Fruit fly (Drosophila melanogaster): ENCODE measurements around the gene CG14301.

Gene CG14301

DNA sequence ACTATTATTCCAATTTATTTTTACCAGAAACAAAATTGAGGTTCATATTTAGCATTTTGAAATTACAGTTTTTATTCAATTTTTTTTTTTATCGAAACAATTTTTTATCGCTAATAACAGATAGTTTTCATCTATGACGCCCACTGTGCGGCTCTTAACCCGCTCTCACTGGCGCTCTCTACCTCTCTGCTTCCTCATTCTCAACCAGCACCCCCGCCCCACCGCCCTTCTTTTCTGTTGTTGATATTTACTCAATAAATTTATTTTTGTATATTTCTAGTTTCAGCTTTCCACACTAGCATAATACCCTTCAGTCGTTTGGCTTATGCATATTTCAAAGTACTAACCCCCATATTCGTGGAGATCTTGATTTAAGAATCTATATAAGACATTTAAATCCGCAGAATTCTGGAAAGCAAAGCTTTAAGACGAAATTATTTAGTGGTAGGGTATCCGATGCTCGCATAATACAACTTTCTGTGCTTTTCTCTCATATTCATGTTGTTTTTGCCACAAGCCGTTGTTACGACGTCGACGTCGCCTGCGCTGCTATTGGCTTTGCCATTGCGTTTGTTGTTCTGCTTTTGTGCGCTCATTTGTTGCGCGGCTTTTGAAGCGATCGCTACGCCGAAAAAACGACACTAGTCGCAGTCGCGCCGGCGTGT lies 57.2 kb downstream of the CG14301 start (continued):
- TF ChIP-seq Vsx1 (GFP tag; optimal IDR thresholded peaks at IDR 0.05) = peak; percentile 95
- TF ChIP-seq CG7928 (GFP tag; optimal IDR thresholded peaks at IDR 0.05) = peak; percentile 76
- TF ChIP-seq Camta (GFP tag; optimal IDR thresholded peaks at IDR 0.05) = peak; percentile 97
- TF ChIP-seq bbx (GFP tag; IDR thresholded peaks at IDR 0.05; ENCODE audit: partially characterized antibody) = peak; percentile 34; the same call in 1 of the 2 replicates
- TF ChIP-seq CG13296 (GFP tag; optimal IDR thresholded peaks at IDR 0.05) = peak; percentile 95
- TF ChIP-seq CG11560 (tag; IDR thresholded peaks at IDR 0.05) = peak; percentile 85
- TF ChIP-seq Dref (GFP tag; IDR thresholded peaks at IDR 0.05) = peak; percentile 44
- TF ChIP-seq CTCF (GFP tag; optimal IDR thresholded peaks at IDR 0.05) = peak; percentile 63
- 0 out of 3 replicates have a peak, but pooled peaks have one; percentile 43 for TF ChIP-seq knrl (GFP tag; IDR thresholded peaks at IDR 0.05; ENCODE audit: partially characterized antibody)
- TF ChIP-seq twi (tag; optimal IDR thresholded peaks at IDR 0.05) = peak; percentile 94
- TF ChIP-seq ind (GFP tag; optimal IDR thresholded peaks at IDR 0.05) = peak; percentile 95
- peak; percentile 94 for TF ChIP-seq CG12155 (GFP tag; optimal IDR thresholded peaks at IDR 0.05)
- peak; percentile 94 for TF ChIP-seq HLH3B (GFP tag; IDR thresholded peaks at IDR 0.05)
- TF ChIP-seq dimm (GFP tag; IDR thresholded peaks at IDR 0.05) = peak; percentile 78
- peak; percentile 97 for TF ChIP-seq fd96Cb (tag; optimal IDR thresholded peaks at IDR 0.05)
- TF ChIP-seq CG8281 (tag; optimal IDR thresholded peaks at IDR 0.05) = peak; percentile 89
- peak; percentile 69 for TF ChIP-seq pros (GFP tag; optimal IDR thresholded peaks at IDR 0.05)
- peak; percentile 84 for TF ChIP-seq E2f2 (GFP tag; IDR thresholded peaks at IDR 0.05)
- TF ChIP-seq gce (GFP tag; IDR thresholded peaks at IDR 0.05) = peak; percentile 90
- TF ChIP-seq Ravus (GFP tag; IDR thresholded peaks at IDR 0.05) = peak; percentile 84
- TF ChIP-seq CG12659 (GFP tag; optimal IDR thresholded peaks at IDR 0.05) = peak; percentile 98
- TF ChIP-seq Mad (GFP tag; optimal IDR thresholded peaks at IDR 0.05) = peak; percentile 96
- peak; percentile 85 for TF ChIP-seq sr (GFP tag; IDR thresholded peaks at IDR 0.05)
- peak; percentile 94 for TF ChIP-seq pnt (GFP tag; optimal IDR thresholded peaks at IDR 0.05)
- peak; percentile 95 for TF ChIP-seq CG12236 (GFP tag; optimal IDR thresholded peaks at IDR 0.05)
- peak; percentile 88 for TF ChIP-seq danr (GFP tag; IDR thresholded peaks at IDR 0.05)
- peak; percentile 95 for TF ChIP-seq CG31441 (GFP tag; IDR thresholded peaks at IDR 0.05)
- TF ChIP-seq CG9609 (GFP tag; optimal IDR thresholded peaks at IDR 0.05) = peak; percentile 95
- TF ChIP-seq CG8290 (GFP tag; optimal IDR thresholded peaks at IDR 0.05) = peak; percentile 93
- TF ChIP-seq CG8290 (tag; optimal IDR thresholded peaks at IDR 0.05) = peak; percentile 91 to 92
- peak; percentile 95 for TF ChIP-seq CG10147 (GFP tag; optimal IDR thresholded peaks at IDR 0.05)
- TF ChIP-seq CG7556 (GFP tag; optimal IDR thresholded peaks at IDR 0.05) = peak; percentile 97
- peak; percentile 100 for TF ChIP-seq D19A (tag; optimal IDR thresholded peaks at IDR 0.05)
- peak; percentile 84 for TF ChIP-seq Hey (tag; optimal IDR thresholded peaks at IDR 0.05)
- 0 out of 2 replicates have a peak, but pooled peaks have one; percentile 10 for TF ChIP-seq sna (GFP tag; IDR thresholded peaks at IDR 0.05; ENCODE audit: partially characterized antibody)
- peak; percentile 99 for TF ChIP-seq Med (GFP tag)
- TF ChIP-seq NC2β (GFP tag; optimal IDR thresholded peaks at IDR 0.05) = peak; percentile 97
- TF ChIP-seq CG4424 (GFP tag; optimal IDR thresholded peaks at IDR 0.05) = peak; percentile 97
- peak; percentile 95 for TF ChIP-seq CG17568 (GFP tag; optimal IDR thresholded peaks at IDR 0.05)
- TF ChIP-seq CG17612 (GFP tag; IDR thresholded peaks at IDR 0.05) = peak; percentile 92
- peak; percentile 93 for TF ChIP-seq her (GFP tag; optimal IDR thresholded peaks at IDR 0.05)
- TF ChIP-seq CG34224 (GFP tag; IDR thresholded peaks at IDR 0.05; ENCODE audit: partially characterized antibody) = no peak; the same call in none of the 3 replicates
- peak; percentile 95 for TF ChIP-seq psq (GFP tag; optimal IDR thresholded peaks at IDR 0.05)
- TF ChIP-seq CG12299 (tag; optimal IDR thresholded peaks at IDR 0.05) = peak; percentile 88
- TF ChIP-seq Tbp (GFP tag; optimal IDR thresholded peaks at IDR 0.05) = no peak
- TF ChIP-seq CG12104 (GFP tag; optimal IDR thresholded peaks at IDR 0.05) = peak; percentile 98
- peak; percentile 93 for TF ChIP-seq CG6683 (GFP tag; optimal IDR thresholded peaks at IDR 0.05)
- TF ChIP-seq Blimp-1 (GFP tag; optimal IDR thresholded peaks at IDR 0.05) = peak; percentile 96
- TF ChIP-seq CG4820 (GFP tag; optimal IDR thresholded peaks at IDR 0.05) = peak; percentile 96
- TF ChIP-seq CG17829 (tag; optimal IDR thresholded peaks at IDR 0.05) = peak; percentile 98
